Fruit fly (Drosophila melanogaster): ENCODE measurements around the gene ase.
A peak's percentile ranks its signal among the peaks of the same experiment; 100 is the strongest.

Gene ase

DNA sequence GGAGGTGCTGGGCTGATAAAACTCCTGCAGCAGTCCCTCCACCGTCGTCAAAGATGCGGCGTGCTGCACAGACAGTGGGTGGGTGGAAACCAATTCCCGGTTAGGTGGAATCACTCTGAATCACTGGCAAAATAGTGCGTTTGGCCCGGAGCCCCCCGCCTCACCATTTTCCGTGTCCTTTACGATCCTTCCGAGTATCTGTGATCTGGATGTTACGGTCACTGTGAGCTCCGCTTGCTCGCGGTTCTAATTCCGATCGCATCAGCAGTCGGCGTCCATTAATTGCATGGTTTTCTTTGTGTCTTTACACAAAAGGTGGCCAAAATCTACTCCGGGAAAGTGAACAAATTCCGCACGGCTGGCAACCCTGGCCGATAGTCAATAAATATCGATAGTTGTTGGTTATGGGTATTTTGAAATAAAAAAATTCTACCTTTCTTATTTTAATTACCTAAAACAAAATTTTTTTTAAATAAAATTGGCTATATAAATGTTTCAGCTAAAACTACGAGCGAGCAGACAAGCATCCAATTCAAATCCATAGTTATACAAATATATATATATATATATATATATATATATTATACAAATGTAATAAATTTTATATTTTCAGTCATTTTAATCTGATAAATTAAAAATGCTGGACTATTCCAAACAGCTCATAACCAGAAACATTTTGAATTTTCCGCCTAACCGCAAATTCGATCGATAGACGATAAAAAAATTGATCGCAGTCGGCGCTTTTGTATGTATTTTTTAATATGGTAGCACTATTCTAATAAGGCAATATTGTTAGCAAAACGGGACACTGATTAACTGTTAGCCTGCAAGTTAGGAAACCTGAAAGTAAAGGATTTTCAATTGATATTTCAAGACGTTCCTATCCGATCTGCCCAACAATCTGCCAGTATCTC is 15.9 kb downstream of the ase start, which contains the start of the genes ebo and CG13373 (continued):
- no peak for TF ChIP-seq CG8478 (optimal IDR thresholded peaks at IDR 0.05)
- TF ChIP-seq eve (GFP tag; optimal IDR thresholded peaks at IDR 0.05), result no peak
- no peak for TF ChIP-seq CG32767 (GFP tag; IDR thresholded peaks at IDR 0.05)
- TF ChIP-seq bbx (GFP tag; IDR thresholded peaks at IDR 0.05; ENCODE audit: partially characterized antibody), result peak; percentile 56
- no peak for TF ChIP-seq CG11093 (GFP tag; IDR thresholded peaks at IDR 0.05)
- peak; percentile 39 for TF ChIP-seq Ada2b (GFP tag; IDR thresholded peaks at IDR 0.05)
- TF ChIP-seq chif (GFP tag; optimal IDR thresholded peaks at IDR 0.05), result no peak
- TF ChIP-seq CG6272 (GFP tag; IDR thresholded peaks at IDR 0.05), result no peak
- TF ChIP-seq CG14667 (GFP tag; IDR thresholded peaks at IDR 0.05), result no peak
- TF ChIP-seq CG12769 (tag; optimal IDR thresholded peaks at IDR 0.05), result no peak
- no peak for TF ChIP-seq exex (tag; optimal IDR thresholded peaks at IDR 0.05)
- TF ChIP-seq Neu2 (GFP tag; optimal IDR thresholded peaks at IDR 0.05; ENCODE audit: borderline replicate concordance), result no peak
- no peak for TF ChIP-seq pita (GFP tag; optimal IDR thresholded peaks at IDR 0.05)
- no peak for TF ChIP-seq pros (GFP tag; optimal IDR thresholded peaks at IDR 0.05)
- TF ChIP-seq Abd-B (GFP tag; optimal IDR thresholded peaks at IDR 0.05), result no peak
- TF ChIP-seq CG10979 (tag; optimal IDR thresholded peaks at IDR 0.05), result no peak
- no peak for TF ChIP-seq Jarid2 (GFP tag; optimal IDR thresholded peaks at IDR 0.05)
- TF ChIP-seq prd (optimal IDR thresholded peaks at IDR 0.05), result no peak
- peak; percentile 24; the same call in 2 of the 3 replicates for TF ChIP-seq prd (GFP tag; IDR thresholded peaks at IDR 0.05)
- peak; percentile 36 for TF ChIP-seq zen (tag; optimal IDR thresholded peaks at IDR 0.05)
- TF ChIP-seq vvl (GFP tag; IDR thresholded peaks at IDR 0.05), result peak; percentile 28; the same call in 1 of the 2 replicates
- TF ChIP-seq CG14710 (tag; optimal IDR thresholded peaks at IDR 0.05), result peak; percentile 50
- no peak for TF ChIP-seq Gsc (GFP tag; IDR thresholded peaks at IDR 0.05)
- TF ChIP-seq CG9876 (GFP tag; optimal IDR thresholded peaks at IDR 0.05), result no peak
- TF ChIP-seq Hey (tag; optimal IDR thresholded peaks at IDR 0.05), result no peak
- TF ChIP-seq onecut (GFP tag; IDR thresholded peaks at IDR 0.05), result 0 out of 2 replicates have a peak, but pooled peaks have one; percentile 22
- TF ChIP-seq CG9215 (GFP tag; IDR thresholded peaks at IDR 0.05), result no peak
- no peak for TF ChIP-seq CG6654 (GFP tag; optimal IDR thresholded peaks at IDR 0.05)
- TF ChIP-seq Sin3A (optimal IDR thresholded peaks at IDR 0.05), result no peak
- TF ChIP-seq Fer3 (tag; optimal IDR thresholded peaks at IDR 0.05), result no peak
- TF ChIP-seq Dip2 (GFP tag; IDR thresholded peaks at IDR 0.05), result no peak
- TF ChIP-seq rib (GFP tag; IDR thresholded peaks at IDR 0.05), result no peak
- peak; percentile 3 for TF ChIP-seq CG15696 (tag; optimal IDR thresholded peaks at IDR 0.05)
- no peak for TF ChIP-seq p53 (GFP tag; optimal IDR thresholded peaks at IDR 0.05)
- peak; percentile 32 for TF ChIP-seq zfh2 (GFP tag; optimal IDR thresholded peaks at IDR 0.05)
- no peak for TF ChIP-seq zf30C (GFP tag; optimal IDR thresholded peaks at IDR 0.05)
- TF ChIP-seq ro (GFP tag; IDR thresholded peaks at IDR 0.05), result no peak
- TF ChIP-seq vnd (GFP tag; IDR thresholded peaks at IDR 0.05; ENCODE audit: partially characterized antibody), result peak; percentile 55; the same call in 1 of the 3 replicates
- TF ChIP-seq NC2β (GFP tag; optimal IDR thresholded peaks at IDR 0.05), result no peak
- TF ChIP-seq CG18599 (GFP tag; optimal IDR thresholded peaks at IDR 0.05), result no peak
- TF ChIP-seq dan (GFP tag; IDR thresholded peaks at IDR 0.05), result no peak
- TF ChIP-seq CG11247 (GFP tag; IDR thresholded peaks at IDR 0.05), result no peak
- no peak for TF ChIP-seq CG33213 (GFP tag; optimal IDR thresholded peaks at IDR 0.05)
- TF ChIP-seq CG7556 (GFP tag; optimal IDR thresholded peaks at IDR 0.05), result no peak
- no peak for TF ChIP-seq lola (GFP tag; optimal IDR thresholded peaks at IDR 0.05)
- TF ChIP-seq CG17328 (GFP tag; IDR thresholded peaks at IDR 0.05), result no peak
- no peak for TF ChIP-seq CG7271 (tag; optimal IDR thresholded peaks at IDR 0.05)
- TF ChIP-seq HHEX (GFP tag; optimal IDR thresholded peaks at IDR 0.05), result no peak
- TF ChIP-seq aop (GFP tag; IDR thresholded peaks at IDR 0.05), result no peak
- TF ChIP-seq ERR (GFP tag; optimal IDR thresholded peaks at IDR 0.05), result no peak

All from whole organism, embryonic.